Fruit fly (Drosophila melanogaster) whole organism, embryonic: ENCODE results near the gene CG5966.
A peak's percentile ranks its signal among the peaks of the same experiment; 100 is the strongest.

ENCODE experiments used
- Antp ChIP-seq: fragments of 200-800 bp; sonication (Bioruptor generic); optimal IDR thresholded peaks from 3 replicates; lab custom pipeline; 2016; ENCODE audit warnings: missing biosample characterization, missing genetic modification characterization
- Asciz ChIP-seq: fragments of 200-800 bp; sonication (Bioruptor generic); optimal IDR thresholded peaks from 2 replicates; lab custom pipeline; 2017; ENCODE audit warnings: missing biosample characterization, mild to moderate bottlenecking, missing genetic modification characterization, missing genetic modification reagents
- CG1024 ChIP-seq: fragments of 200-800 bp; sonication (Bioruptor generic); IDR thresholded peaks from 2 replicates; pipeline ENCODE4 v1.3.6; 2022; ENCODE audit warnings: missing biosample characterization, missing genetic modification characterization
- CG10462 ChIP-seq: fragments of 200-800 bp; sonication (Bioruptor generic); optimal IDR thresholded peaks from 2 replicates; lab custom pipeline; 2016; ENCODE audit warnings: missing biosample characterization, missing genetic modification characterization
- CG10979 ChIP-seq: fragments of 200-800 bp; sonication (Bioruptor generic); optimal IDR thresholded peaks from 2 replicates; lab custom pipeline; 2018; ENCODE audit warnings: missing biosample characterization, mild to moderate bottlenecking, missing genetic modification characterization, moderate library complexity
- CG11696 ChIP-seq: fragments of 200-800 bp; sonication (Bioruptor generic); IDR thresholded peaks from 2 replicates; pipeline ENCODE4 v1.3.6; 2022; ENCODE audit warnings: missing biosample characterization, missing genetic modification characterization
- CG12659 ChIP-seq: fragments of 200-800 bp; sonication (Bioruptor generic); optimal IDR thresholded peaks from 3 replicates; lab custom pipeline; 2017; ENCODE audit warnings: mild to moderate bottlenecking, missing biosample characterization, missing genetic modification reagents, missing genetic modification characterization
- CG14050 ChIP-seq: fragments of 200-800 bp; sonication (Bioruptor generic); IDR thresholded peaks from 3 replicates; pipeline ENCODE4 v1.3.6; 2022; ENCODE audit warnings: missing biosample characterization, missing genetic modification characterization
- CG17802 ChIP-seq: fragments of 200-800 bp; sonication (Bioruptor generic); optimal IDR thresholded peaks from 2 replicates; lab custom pipeline; 2018; ENCODE audit warnings: missing biosample characterization, mild to moderate bottlenecking, missing genetic modification characterization, moderate library complexity
- CG3163 ChIP-seq: fragments of 200-800 bp; sonication (Bioruptor generic); optimal IDR thresholded peaks from 3 replicates; lab custom pipeline; 2016; ENCODE audit warnings: missing biosample characterization, missing genetic modification characterization
- CG34376 ChIP-seq: fragments of 200-800 bp; sonication (Bioruptor generic); optimal IDR thresholded peaks from 2 replicates; lab custom pipeline; 2018; ENCODE audit warnings: missing biosample characterization, mild to moderate bottlenecking, missing genetic modification characterization
- CG4707 ChIP-seq: fragments of 200-800 bp; sonication (Bioruptor generic); optimal IDR thresholded peaks from 2 replicates; lab custom pipeline; 2018; ENCODE audit warnings: missing biosample characterization, mild to moderate bottlenecking, missing genetic modification characterization, moderate library complexity
- CG6791 ChIP-seq: fragments of 200-800 bp; sonication (Bioruptor generic); IDR thresholded peaks from 3 replicates; pipeline ENCODE4 v1.3.6; 2022; ENCODE audit warnings: missing biosample characterization, missing genetic modification characterization; ENCODE audit not compliant: partially characterized antibody
- CG7556 ChIP-seq: fragments of 200-800 bp; sonication (Bioruptor generic); optimal IDR thresholded peaks from 2 replicates; lab custom pipeline; 2017; ENCODE audit warnings: missing biosample characterization, mild to moderate bottlenecking, missing genetic modification characterization
- CG7786 ChIP-seq: fragments of 200-800 bp; sonication (Bioruptor generic); optimal IDR thresholded peaks from 2 replicates; lab custom pipeline; 2016; ENCODE audit warnings: missing biosample characterization, missing genetic modification characterization
- Dad ChIP-seq: fragments of 200-800 bp; sonication (Bioruptor generic); optimal IDR thresholded peaks from 3 replicates; lab custom pipeline; 2016; ENCODE audit warnings: missing biosample characterization, missing genetic modification characterization
- H2.0 ChIP-seq: fragments of 200-800 bp; sonication (Bioruptor generic); IDR thresholded peaks from 2 replicates; pipeline ENCODE4 v1.3.6; 2022; ENCODE audit warnings: missing biosample characterization, missing genetic modification characterization
- HLH54F ChIP-seq: fragments of 200-800 bp; sonication (Bioruptor generic); optimal IDR thresholded peaks from 3 replicates; lab custom pipeline; 2016; ENCODE audit warnings: missing biosample characterization, missing genetic modification characterization
- Hmr ChIP-seq: fragments of 200-800 bp; sonication (Bioruptor generic); optimal IDR thresholded peaks from 3 replicates; lab custom pipeline; 2017; ENCODE audit warnings: mild to moderate bottlenecking, missing biosample characterization, missing genetic modification reagents, missing genetic modification characterization
- Hr78 ChIP-seq, 2 experiments: fragments of 200-800 bp in 1 of 2; fragments of >200 bp in 1 of 2; sonication (Bioruptor generic) in 1 of 2; optimal IDR thresholded peaks; 2 replicates each; lab custom pipeline; 2017 to 2019; ENCODE audit warnings: missing biosample characterization in 2 of 2, missing genetic modification characterization in 2 of 2, mild to moderate bottlenecking in 1 of 2, moderate library complexity in 1 of 2
- MBD-R2 ChIP-seq: fragments of 200-800 bp; sonication (Bioruptor generic); IDR thresholded peaks from 2 replicates; pipeline ENCODE4 v1.3.6; 2022; ENCODE audit warnings: missing biosample characterization, missing genetic modification characterization
- Med ChIP-seq: fragments of 200-800 bp; sonication (Bioruptor generic); peaks from one replicate; lab custom pipeline; 2016; ENCODE audit warnings: missing biosample characterization, missing genetic modification characterization, mild to moderate bottlenecking, inconsistent platforms, moderate library complexity
- NC2β ChIP-seq: fragments of 200-800 bp; sonication (Bioruptor generic); optimal IDR thresholded peaks from 2 replicates; lab custom pipeline; 2016; ENCODE audit warnings: missing biosample characterization, missing genetic modification characterization
- NFAT ChIP-seq: fragments of 200-800 bp; sonication (Bioruptor generic); IDR thresholded peaks from 2 replicates; pipeline ENCODE4 v1.3.6; 2022; ENCODE audit warnings: missing biosample characterization, missing genetic modification characterization
- Nf-YA ChIP-seq: fragments of 200-800 bp; sonication (Bioruptor generic); IDR thresholded peaks from 2 replicates; pipeline ENCODE4 v1.3.6; 2022; ENCODE audit warnings: missing biosample characterization, missing genetic modification characterization
- Nf-YC ChIP-seq: fragments of 200-800 bp; optimal IDR thresholded peaks from 3 replicates; lab custom pipeline; 2019; ENCODE audit warnings: missing biosample characterization, mild to moderate bottlenecking, missing genetic modification characterization, moderate library complexity
- Rx ChIP-seq: fragments of 200-800 bp; sonication (Bioruptor generic); IDR thresholded peaks from 2 replicates; pipeline ENCODE4 v1.3.6; 2022; ENCODE audit warnings: missing biosample characterization, missing genetic modification characterization
- aop ChIP-seq: fragments of 200-800 bp; sonication (Bioruptor generic); IDR thresholded peaks from 2 replicates; pipeline ENCODE4 v1.3.6; 2022; ENCODE audit warnings: missing biosample characterization, missing genetic modification characterization
- bab2 ChIP-seq: fragments of 200-800 bp; sonication (Bioruptor generic); optimal IDR thresholded peaks from 2 replicates; lab custom pipeline; 2016; ENCODE audit warnings: missing biosample characterization, missing genetic modification characterization
- chm ChIP-seq: fragments of 200-800 bp; sonication (Bioruptor generic); IDR thresholded peaks from 2 replicates; pipeline ENCODE4 v1.3.6; 2022; ENCODE audit warnings: missing biosample characterization, missing genetic modification characterization
- eve ChIP-seq, 2 experiments: fragments of >200 bp; optimal IDR thresholded peaks; 2 replicates each; lab custom pipeline; 2017; ENCODE audit warnings: missing biosample characterization in 2 of 2, missing genetic modification characterization in 2 of 2
- ftz-f1 ChIP-seq: fragments of 200-800 bp; sonication (Bioruptor generic); optimal IDR thresholded peaks from 2 replicates; lab custom pipeline; 2016; ENCODE audit warnings: missing biosample characterization, missing genetic modification characterization
- gem ChIP-seq: fragments of 200-800 bp; sonication (Bioruptor generic); optimal IDR thresholded peaks from 2 replicates; lab custom pipeline; 2019; ENCODE audit warnings: missing biosample characterization, mild to moderate bottlenecking, missing genetic modification characterization, moderate library complexity
- gro ChIP-seq: fragments of 200-800 bp; sonication (Bioruptor generic); optimal IDR thresholded peaks from 2 replicates; lab custom pipeline; 2016; ENCODE audit warnings: missing biosample characterization, missing genetic modification characterization
- hb ChIP-seq: fragments of 200-800 bp; sonication (Bioruptor generic); IDR thresholded peaks from 3 replicates; pipeline ENCODE4 v1.3.6; 2022; ENCODE audit warnings: missing biosample characterization, missing genetic modification characterization; ENCODE audit not compliant: partially characterized antibody
- ind ChIP-seq: fragments of 200-800 bp; sonication (Bioruptor generic); optimal IDR thresholded peaks from 3 replicates; lab custom pipeline; 2016; ENCODE audit warnings: missing biosample characterization, missing genetic modification characterization
- insv ChIP-seq, 2 experiments: fragments of 200-800 bp; sonication (Bioruptor generic); optimal IDR thresholded peaks; 3 replicates each; lab custom pipeline; 2016 to 2018; ENCODE audit warnings: missing biosample characterization in 2 of 2, missing genetic modification characterization in 2 of 2
- jigr1 ChIP-seq: fragments of 200-800 bp; sonication (Bioruptor generic); IDR thresholded peaks from 3 replicates; pipeline ENCODE4 v1.3.6; 2022; ENCODE audit warnings: missing biosample characterization, missing genetic modification characterization
- jumu ChIP-seq: fragments of 200-800 bp; sonication (Bioruptor generic); optimal IDR thresholded peaks from 3 replicates; lab custom pipeline; 2016; ENCODE audit warnings: missing biosample characterization, missing genetic modification characterization
- kay ChIP-seq: fragments of 200-800 bp; sonication (Bioruptor generic); optimal IDR thresholded peaks from 2 replicates; lab custom pipeline; 2016; ENCODE audit warnings: missing biosample characterization, missing genetic modification characterization
- luna ChIP-seq: fragments of 200-800 bp; sonication (Bioruptor generic); optimal IDR thresholded peaks from 2 replicates; lab custom pipeline; 2016; ENCODE audit warnings: missing biosample characterization, missing genetic modification characterization
- pan ChIP-seq, 4 experiments: fragments of >200 bp in 3 of 4; fragments of 200-800 bp in 1 of 4; sonication (Bioruptor generic) in 1 of 4; optimal IDR thresholded peaks in 3 of 4; IDR thresholded peaks in 1 of 4; 2 replicates each; pipeline versions ENCODE4 v1.3.6 to Lab custom; 2017 to 2022; ENCODE audit warnings: missing biosample characterization in 2 of 4, missing genetic modification characterization in 2 of 4, mixed read lengths in 1 of 4
- pnt ChIP-seq: fragments of 200-800 bp; sonication (Bioruptor generic); optimal IDR thresholded peaks from 3 replicates; lab custom pipeline; 2016; ENCODE audit warnings: missing biosample characterization, missing genetic modification characterization
- pum ChIP-seq: fragments of 200-800 bp; sonication (Bioruptor generic); optimal IDR thresholded peaks from 2 replicates; lab custom pipeline; 2016; ENCODE audit warnings: missing biosample characterization, missing genetic modification characterization
- sens ChIP-seq: fragments of 200-800 bp; sonication (Bioruptor generic); peaks from one replicate; lab custom pipeline; 2016; ENCODE audit warnings: missing biosample characterization, missing genetic modification characterization
- seq ChIP-seq: fragments of 200-800 bp; sonication (Bioruptor generic); IDR thresholded peaks from 2 replicates; pipeline ENCODE4 v1.3.6; 2022; ENCODE audit warnings: missing biosample characterization, missing genetic modification characterization
- shn ChIP-seq: fragments of 200-800 bp; sonication (Bioruptor generic); optimal IDR thresholded peaks from 3 replicates; lab custom pipeline; 2016; ENCODE audit warnings: missing biosample characterization, missing genetic modification characterization
- sob ChIP-seq: fragments of 200-800 bp; sonication (Bioruptor generic); IDR thresholded peaks from 2 replicates; pipeline ENCODE4 v1.3.6; 2022; ENCODE audit warnings: missing biosample characterization, missing genetic modification characterization
- tll ChIP-seq, 2 experiments: fragments of 200-800 bp in 1 of 2; fragments of >200 bp in 1 of 2; sonication (Bioruptor generic) in 1 of 2; optimal IDR thresholded peaks; 2 replicates each; lab custom pipeline; 2017 to 2019; ENCODE audit warnings: missing biosample characterization in 2 of 2, missing genetic modification characterization in 2 of 2, mild to moderate bottlenecking in 1 of 2, moderate library complexity in 1 of 2
- zf30C ChIP-seq: fragments of 200-800 bp; sonication (Bioruptor generic); optimal IDR thresholded peaks from 3 replicates; lab custom pipeline; 2018; ENCODE audit warnings: missing biosample characterization, mild to moderate bottlenecking, missing genetic modification characterization

Gene CG5966

DNA sequence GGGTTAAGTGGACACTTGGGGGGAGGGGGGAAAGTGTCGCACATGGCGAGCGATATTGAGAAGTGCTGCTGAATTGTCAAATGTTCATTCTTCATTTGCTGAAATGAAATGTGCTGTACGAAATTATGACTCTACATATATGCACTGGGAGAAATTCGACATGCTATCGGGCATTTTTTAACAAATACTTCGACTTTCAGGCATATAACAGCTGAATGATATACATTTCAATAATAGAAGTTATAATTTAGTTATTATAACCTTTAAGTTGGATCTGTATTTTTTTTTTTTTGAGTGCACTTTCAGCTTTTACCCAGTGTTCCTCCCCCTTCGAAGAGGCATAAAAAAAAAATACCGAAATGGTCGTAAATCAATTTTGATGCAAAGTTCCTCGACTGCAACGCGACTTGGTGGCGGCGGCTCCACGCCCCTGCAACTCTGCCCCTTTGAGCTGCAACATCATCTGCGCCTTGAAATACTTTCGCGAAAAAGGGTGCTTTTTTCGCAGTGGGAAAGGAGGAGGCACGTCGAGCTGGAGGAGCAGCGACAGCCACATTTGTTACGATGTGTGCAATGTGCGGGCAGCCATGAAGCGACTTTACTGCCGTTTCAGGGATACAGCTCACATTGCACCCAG lies 15.1 kb upstream of the CG5966 start (continued):
- TF ChIP-seq CG1024 (GFP tag; lab: Robert Waterston, UW) (no peak), pan (optimal IDR thresholded peaks at IDR 0.05; lab: Kevin White, UChicago) (no peak), pan (GFP tag; optimal IDR thresholded peaks at IDR 0.05 in 1 of 2, IDR thresholded peaks at IDR 0.05 in 1 of 2) (peak in 1 of 2 experiments; percentile 55), kay (no peak), tll (GFP tag; optimal IDR thresholded peaks at IDR 0.05; lab: Kevin White, UChicago) (no peak), Hr78 (GFP tag; optimal IDR thresholded peaks at IDR 0.05; lab: Kevin White, UChicago) (no peak), Med (GFP tag; lab: Kevin White, UChicago) (peak; percentile 76), gro (GFP tag; lab: Kevin White, UChicago) (no peak), CG10979 (tag; lab: Kevin White, UChicago) (peak; percentile 44), H2.0 (GFP tag; lab: Robert Waterston, UW) (peak; percentile 41), gem (tag; lab: Kevin White, UChicago) (peak; percentile 63), pnt (GFP tag; lab: Kevin White, UChicago) (no peak), Nf-YC (tag; lab: Kevin White, UChicago) (no peak), CG34376 (GFP tag; lab: Kevin White, UChicago) (no peak), ind (GFP tag; lab: Kevin White, UChicago) (peak; percentile 11), ftz-f1 (GFP tag; lab: Kevin White, UChicago) (no peak), bab2 (GFP tag; lab: Kevin White, UChicago) (no peak), NC2β (no peak), Dad (GFP tag; lab: Kevin White, UChicago) (no peak), CG4707 (GFP tag; lab: Kevin White, UChicago) (no peak), MBD-R2 (GFP tag; lab: Robert Waterston, UW) (no peak), pum (GFP tag; lab: Kevin White, UChicago) (no peak), chm (GFP tag; lab: Robert Waterston, UW) (no peak), zf30C (GFP tag; lab: Kevin White, UChicago) (no peak), CG10462 (no peak), Asciz (GFP tag; lab: Kevin White, UChicago) (no peak), seq (GFP tag; lab: Robert Waterston, UW) (peak; percentile 46; the same call in 1 of the 2 replicates), NFAT (GFP tag; lab: Robert Waterston, UW) (no peak), shn (GFP tag; lab: Kevin White, UChicago) (no peak), CG11696 (GFP tag; lab: Robert Waterston, UW) (no peak), hb (GFP tag; lab: Robert Waterston, UW) (no peak), CG12659 (GFP tag; lab: Kevin White, UChicago) (no peak), insv (GFP tag; optimal IDR thresholded peaks at IDR 0.05; lab: Kevin White, UChicago) (no peak), Nf-YA (no peak), jigr1 (no peak), CG3163 (GFP tag; lab: Kevin White, UChicago) (no peak), CG6791 (GFP tag; lab: Robert Waterston, UW) (no peak), aop (GFP tag; lab: Robert Waterston, UW) (no peak), sob (GFP tag; lab: Robert Waterston, UW) (peak; percentile 27; the same call in 1 of the 2 replicates), eve (GFP tag; optimal IDR thresholded peaks at IDR 0.05; lab: Kevin White, UChicago) (no peak), Antp (GFP tag; lab: Kevin White, UChicago) (no peak), CG7786 (GFP tag; lab: Kevin White, UChicago) (no peak), Rx (GFP tag; lab: Robert Waterston, UW) (no peak), sens (peak; percentile 28), Hmr (GFP tag; lab: Kevin White, UChicago) (no peak), CG17802 (no peak), luna (GFP tag; lab: Kevin White, UChicago) (no peak), HLH54F (GFP tag; lab: Kevin White, UChicago) (no peak), jumu (no peak), CG7556 (GFP tag; lab: Kevin White, UChicago) (no peak), CG14050 (GFP tag; lab: Robert Waterston, UW) (no peak)
